Worm (Caenorhabditis elegans) whole organism, young adult: ENCODE data around the gene ctg-2.

Experiments
- B0035.1 ChIP-seq: sonication (generic microtip); optimal IDR thresholded peaks from 2 replicates; lab custom pipeline; 2016; ENCODE audit warnings: missing genetic modification characterization, mild to moderate bottlenecking, missing compliant biosample characterization, missing genotype, missing genetic modification reagents
- B0336.3 ChIP-seq: fragments of 200-800 bp; sonication (Bioruptor generic); IDR thresholded peaks from 2 replicates; pipeline ENCODE4 v1.3.6; 2022; ENCODE audit warnings: missing genetic modification characterization, missing compliant biosample characterization
- C17E4.6 ChIP-seq: fragments of 200-800 bp; sonication (Bioruptor generic); IDR thresholded peaks from 2 replicates; pipeline ENCODE4 v1.3.6; 2022; ENCODE audit warnings: missing genetic modification reagents, missing genetic modification characterization, missing compliant biosample characterization
- F10E7.11 ChIP-seq: sonication (generic microtip); optimal IDR thresholded peaks from 2 replicates; lab custom pipeline; 2017; ENCODE audit warnings: mild to moderate bottlenecking, missing genetic modification characterization, moderate library complexity, missing compliant biosample characterization
- F39B2.1 ChIP-seq: fragments of 200-800 bp; sonication (Bioruptor generic); IDR thresholded peaks from 2 replicates; pipeline ENCODE4 v1.3.6; 2022; ENCODE audit warnings: missing genetic modification reagents, missing genetic modification characterization, missing compliant biosample characterization
- F49E8.2 ChIP-seq: sonication (generic microtip); optimal IDR thresholded peaks from 3 replicates; lab custom pipeline; 2017; ENCODE audit warnings: missing genetic modification characterization, mild to moderate bottlenecking, missing compliant biosample characterization, antibody characterized with exemption, moderate library complexity; ENCODE audit not compliant: insufficient read depth
- F57C9.4 ChIP-seq: sonication (generic microtip); optimal IDR thresholded peaks from 2 replicates; lab custom pipeline; 2017; ENCODE audit warnings: mild to moderate bottlenecking, missing genetic modification characterization, missing compliant biosample characterization
- T07F8.4 ChIP-seq: sonication (generic microtip); optimal IDR thresholded peaks from 2 replicates; lab custom pipeline; 2016; ENCODE audit warnings: mild to moderate bottlenecking, missing genetic modification characterization, moderate library complexity, missing compliant biosample characterization
- T26A5.8 ChIP-seq: sonication (generic microtip); optimal IDR thresholded peaks from 2 replicates; lab custom pipeline; 2016; ENCODE audit warnings: missing genetic modification characterization, missing compliant biosample characterization
- Y53G8AR.9 ChIP-seq: fragments of 200-800 bp; sonication (Bioruptor generic); conservative IDR thresholded peaks from 2 replicates; pipeline ENCODE4 v1.3.6; 2022; ENCODE audit warnings: missing genetic modification reagents, missing genetic modification characterization, missing compliant biosample characterization
- Y56A3A.18 ChIP-seq: fragments of 200-800 bp; sonication (Bioruptor generic); IDR thresholded peaks from 2 replicates; pipeline ENCODE4 v1.3.6; 2022; ENCODE audit warnings: missing genetic modification reagents, missing genetic modification characterization, missing compliant biosample characterization
- Y79H2A.3 ChIP-seq: fragments of 200-800 bp; sonication (Bioruptor generic); conservative IDR thresholded peaks from 2 replicates; pipeline ENCODE4 v1.3.6; 2022; ENCODE audit warnings: missing genetic modification reagents, missing genetic modification characterization, missing compliant biosample characterization
- attf-3 ChIP-seq: fragments of 200-800 bp; sonication (Bioruptor generic); conservative IDR thresholded peaks from 2 replicates; pipeline ENCODE4 v1.3.6; 2022; ENCODE audit warnings: missing genetic modification reagents, missing genetic modification characterization, missing compliant biosample characterization
- attf-6 ChIP-seq: fragments of 200-800 bp; sonication (Bioruptor generic); IDR thresholded peaks from 2 replicates; pipeline ENCODE4 v1.3.6; 2022; ENCODE audit warnings: missing genetic modification reagents, missing genetic modification characterization, missing compliant biosample characterization
- cebp-1 ChIP-seq, 2 experiments: fragments of 200-800 bp in 1 of 2; sonication (Bioruptor generic) in 1 of 2; sonication (generic microtip) in 1 of 2; IDR thresholded peaks in 1 of 2; optimal IDR thresholded peaks in 1 of 2; 2 replicates each; pipeline versions ENCODE4 v1.3.6 to Lab custom; 2017 to 2022; ENCODE audit warnings: missing compliant biosample characterization in 2 of 2, missing genetic modification characterization in 2 of 2, mild to moderate bottlenecking in 1 of 2, missing genetic modification reagents in 1 of 2, moderate library complexity in 1 of 2
- cebp-2 ChIP-seq: fragments of 200-800 bp; sonication (Bioruptor generic); IDR thresholded peaks from 2 replicates; pipeline ENCODE4 v1.3.6; 2022; ENCODE audit warnings: missing genetic modification characterization, missing compliant biosample characterization
- ceh-100 ChIP-seq: fragments of 200-800 bp; sonication (Bioruptor generic); IDR thresholded peaks from 2 replicates; pipeline ENCODE4 v1.3.6; 2022; ENCODE audit warnings: missing genetic modification reagents, missing genetic modification characterization, missing compliant biosample characterization
- ceh-40 ChIP-seq: fragments of 200-800 bp; sonication (Bioruptor generic); IDR thresholded peaks from 2 replicates; pipeline ENCODE4 v1.3.6; 2022; ENCODE audit warnings: missing genetic modification characterization, missing compliant biosample characterization
- ceh-79 ChIP-seq: sonication (generic microtip); optimal IDR thresholded peaks from 2 replicates; lab custom pipeline; 2017; ENCODE audit warnings: mild to moderate bottlenecking, missing genetic modification characterization, missing compliant biosample characterization
- ceh-91 ChIP-seq: fragments of 200-800 bp; sonication (Bioruptor generic); IDR thresholded peaks from 2 replicates; pipeline ENCODE4 v1.3.6; 2022; ENCODE audit warnings: missing genetic modification reagents, missing genetic modification characterization, missing compliant biosample characterization
- chd-7 ChIP-seq: sonication (generic microtip); optimal IDR thresholded peaks from 2 replicates; lab custom pipeline; 2016; ENCODE audit warnings: mild to moderate bottlenecking, missing genetic modification characterization, moderate library complexity, missing compliant biosample characterization
- die-1 ChIP-seq: sonication (generic microtip); optimal IDR thresholded peaks from 2 replicates; lab custom pipeline; 2016; ENCODE audit warnings: missing genotype, mild to moderate bottlenecking, missing genetic modification characterization, missing compliant biosample characterization
- dox-1 ChIP-seq: fragments of 200-800 bp; sonication (Bioruptor generic); IDR thresholded peaks from 2 replicates; pipeline ENCODE4 v1.3.6; 2022; ENCODE audit warnings: missing genetic modification reagents, missing genetic modification characterization, missing compliant biosample characterization
- efl-1 ChIP-seq: fragments of 150-350 bp; optimal IDR thresholded peaks from 2 replicates; lab custom pipeline; 2014; ENCODE audit warnings: missing biosample characterization, missing genetic modification reagents, missing genetic modification characterization
- egrh-3 ChIP-seq: fragments of 200-800 bp; sonication (Bioruptor generic); IDR thresholded peaks from 2 replicates; pipeline ENCODE4 v1.3.6; 2022; ENCODE audit warnings: missing genetic modification reagents, missing genetic modification characterization, missing compliant biosample characterization
- gei-17 ChIP-seq: fragments of 200-800 bp; sonication (Bioruptor generic); optimal IDR thresholded peaks from 2 replicates; lab custom pipeline; 2018; ENCODE audit warnings: mild to moderate bottlenecking, missing genetic modification characterization, missing compliant biosample characterization
- hmg-1.2 ChIP-seq: fragments of 200-800 bp; sonication (Bioruptor generic); IDR thresholded peaks from 2 replicates; pipeline ENCODE4 v1.3.6; 2022; ENCODE audit warnings: missing genetic modification reagents, missing genetic modification characterization, missing compliant biosample characterization
- let-526 ChIP-seq: fragments of 200-800 bp; sonication (Bioruptor generic); IDR thresholded peaks from 2 replicates; pipeline ENCODE4 v1.3.6; 2022; ENCODE audit warnings: missing genetic modification reagents, missing genetic modification characterization, missing compliant biosample characterization
- lin-54 ChIP-seq: fragments of 200-800 bp; sonication (Bioruptor generic); optimal IDR thresholded peaks from 2 replicates; lab custom pipeline; 2018; ENCODE audit warnings: mild to moderate bottlenecking, missing genetic modification characterization, missing compliant biosample characterization
- madf-3 ChIP-seq: fragments of 200-800 bp; sonication (Bioruptor generic); IDR thresholded peaks from 2 replicates; pipeline ENCODE4 v1.3.6; 2022; ENCODE audit warnings: missing genetic modification reagents, missing genetic modification characterization, missing compliant biosample characterization
- madf-8 ChIP-seq: fragments of 200-800 bp; sonication (Bioruptor generic); conservative IDR thresholded peaks from 2 replicates; pipeline ENCODE4 v1.3.6; 2022; ENCODE audit warnings: missing genetic modification reagents, missing genetic modification characterization, missing compliant biosample characterization
- nhr-120 ChIP-seq: fragments of 200-800 bp; sonication (Bioruptor generic); IDR thresholded peaks from 2 replicates; pipeline ENCODE4 v1.3.6; 2022; ENCODE audit warnings: missing genetic modification characterization, missing compliant biosample characterization
- nhr-179 ChIP-seq: sonication (generic microtip); optimal IDR thresholded peaks from 2 replicates; lab custom pipeline; 2016; ENCODE audit warnings: mild to moderate bottlenecking, missing genetic modification characterization, missing compliant biosample characterization
- pbrm-1 ChIP-seq: fragments of 200-800 bp; sonication (Bioruptor generic); IDR thresholded peaks from 2 replicates; pipeline ENCODE4 v1.3.6; 2022; ENCODE audit warnings: missing genetic modification reagents, missing genetic modification characterization, missing compliant biosample characterization
- pha-4 ChIP-seq: fragments of 150-350 bp; sonication (generic microtip); optimal IDR thresholded peaks from 2 replicates; lab custom pipeline; 2014; ENCODE audit warnings: missing biosample characterization, missing genetic modification reagents, missing genetic modification characterization
- repo-1 ChIP-seq: sonication (generic microtip); optimal IDR thresholded peaks from 2 replicates; lab custom pipeline; 2017; ENCODE audit warnings: mild to moderate bottlenecking, missing genetic modification characterization, missing compliant biosample characterization
- rpc-1 ChIP-seq, 2 experiments: fragments of 150-350 bp in 1 of 2; sonication (generic microtip) in 1 of 2; optimal IDR thresholded peaks; 2 replicates each; lab custom pipeline; 2014 to 2018; ENCODE audit warnings: missing biosample characterization in 1 of 2, missing genetic modification characterization in 1 of 2, missing genetic modification reagents in 1 of 2, missing genotype in 1 of 2
- sdz-38 ChIP-seq: sonication (generic microtip); optimal IDR thresholded peaks from 2 replicates; lab custom pipeline; 2016; ENCODE audit warnings: missing genotype, missing genetic modification characterization, missing compliant biosample characterization
- sea-2 ChIP-seq: fragments of 200-800 bp; sonication (Bioruptor generic); IDR thresholded peaks from 2 replicates; pipeline ENCODE4 v1.3.6; 2022; ENCODE audit warnings: missing genetic modification characterization, missing compliant biosample characterization
- snpc-1.3 ChIP-seq: sonication (generic microtip); optimal IDR thresholded peaks from 2 replicates; lab custom pipeline; 2017; ENCODE audit warnings: missing genetic modification characterization, mild to moderate bottlenecking, missing compliant biosample characterization, antibody characterized with exemption, moderate library complexity, missing genotype, missing genetic modification reagents; ENCODE audit not compliant: insufficient read depth
- snpc-3.4 ChIP-seq: sonication (generic microtip); optimal IDR thresholded peaks from 2 replicates; lab custom pipeline; 2017; ENCODE audit warnings: missing genetic modification characterization, mild to moderate bottlenecking, missing compliant biosample characterization, antibody characterized with exemption, moderate library complexity, missing genotype, missing genetic modification reagents
- snpc-4 ChIP-seq, 5 experiments: fragments of 150-350 bp in 1 of 5; sonication (generic microtip) in 4 of 5; optimal IDR thresholded peaks; 2 replicates each; lab custom pipeline; 2014 to 2018; ENCODE audit warnings: missing genetic modification characterization in 5 of 5, missing biosample characterization in 3 of 5, antibody characterized with exemption in 2 of 5, mild to moderate bottlenecking in 2 of 5, missing compliant biosample characterization in 2 of 5, missing genotype in 2 of 5, moderate library complexity in 2 of 5, missing genetic modification reagents in 1 of 5
- tbp1 ChIP-seq: fragments of 200-800 bp; sonication (Bioruptor generic); optimal IDR thresholded peaks from 2 replicates; lab custom pipeline; 2018; ENCODE audit warnings: mild to moderate bottlenecking, missing genetic modification characterization, missing compliant biosample characterization
- ztf-22 ChIP-seq: fragments of 200-800 bp; sonication (Bioruptor generic); optimal IDR thresholded peaks from 2 replicates; lab custom pipeline; 2018; ENCODE audit warnings: mild to moderate bottlenecking, missing genetic modification characterization, moderate library complexity, missing compliant biosample characterization

Gene ctg-2

ce11 chrII:8559188-8559587, 44.3 kb downstream of the ctg-2 start:
- TF ChIP-seq madf-8 (GFP tag; lab: Robert Waterston, UW) = no peak
- no peak for TF ChIP-seq pbrm-1 (GFP tag; lab: Robert Waterston, UW)
- no peak for TF ChIP-seq Y79H2A.3 (GFP tag; lab: Robert Waterston, UW)
- no peak for TF ChIP-seq cebp-1 (GFP tag; IDR thresholded peaks at IDR 0.05; lab: Robert Waterston, UW)
- TF ChIP-seq cebp-1 (tag; optimal IDR thresholded peaks at IDR 0.05; lab: Kevin White, UChicago) = no peak
- TF ChIP-seq ztf-22 = no peak
- no peak for TF ChIP-seq pha-4 (tag; lab: Kevin White, UChicago)
- TF ChIP-seq ceh-100 (GFP tag; lab: Robert Waterston, UW) = no peak
- TF ChIP-seq snpc-4 (GFP tag; optimal IDR thresholded peaks at IDR 0.05; lab: Kevin White, UChicago) = no peak
- no peak for TF ChIP-seq snpc-4 (tag; optimal IDR thresholded peaks at IDR 0.05; lab: Kevin White, UChicago)
- TF ChIP-seq rpc-1 (optimal IDR thresholded peaks at IDR 0.05; lab: Kevin White, UChicago) = no peak
- no peak for TF ChIP-seq rpc-1 (tag; optimal IDR thresholded peaks at IDR 0.05; lab: Kevin White, UChicago)
- TF ChIP-seq F57C9.4 = no peak
- no peak for TF ChIP-seq cebp-2 (GFP tag; lab: Robert Waterston, UW)
- TF ChIP-seq sdz-38 (tag; lab: Kevin White, UChicago) = no peak
- TF ChIP-seq attf-6 (GFP tag; lab: Robert Waterston, UW) = no peak
- TF ChIP-seq F39B2.1 (GFP tag; lab: Robert Waterston, UW) = no peak
- no peak for TF ChIP-seq F10E7.11 (tag; lab: Kevin White, UChicago)

- TF ChIP-seq ceh-40 (GFP tag; lab: Robert Waterston, UW) (0 out of 2 replicates have a peak, but pooled peaks have one; percentile 64), nhr-120 (GFP tag; lab: Robert Waterston, UW) (peak; percentile 80; the same call in 1 of the 2 replicates), hmg-1.2 (GFP tag; lab: Robert Waterston, UW) (peak; percentile 95), dox-1 (GFP tag; lab: Robert Waterston, UW) (no peak; the same call in none of the 2 replicates), repo-1 (tag; lab: Kevin White, UChicago) (peak; percentile 93), Y56A3A.18 (peak; percentile 77; the same call in 1 of the 2 replicates), C17E4.6 (GFP tag; lab: Robert Waterston, UW) (peak; percentile 93), ceh-79 (tag; lab: Kevin White, UChicago) (no peak), snpc-1.3 (tag; lab: Kevin White, UChicago) (peak; percentile 19), B0336.3 (peak; percentile 97), tbp1 (GFP tag; lab: Kevin White, UChicago) (peak; percentile 78), gei-17 (peak; percentile 82), ceh-100 (GFP tag; lab: Robert Waterston, UW) (peak; percentile 89), let-526 (peak; percentile 96), F39B2.1 (GFP tag; lab: Robert Waterston, UW) (no peak), die-1 (tag; lab: Kevin White, UChicago) (peak; percentile 66), ztf-22 (peak; percentile 95), snpc-3.4 (tag; lab: Kevin White, UChicago) (peak; percentile 18), madf-3 (peak; percentile 97; the same call in 1 of the 2 replicates), F49E8.2 (tag; lab: Kevin White, UChicago) (no peak), lin-54 (peak; percentile 98), pha-4 (tag; lab: Kevin White, UChicago) (peak; percentile 99), T26A5.8 (tag; lab: Kevin White, UChicago) (no peak), F57C9.4 (no peak), egrh-3 (GFP tag; lab: Robert Waterston, UW) (no peak), T07F8.4 (tag; lab: Kevin White, UChicago) (peak; percentile 65), chd-7 (tag; lab: Kevin White, UChicago) (peak; percentile 94), sea-2 (GFP tag; lab: Robert Waterston, UW) (no peak), efl-1 (GFP tag; lab: Kevin White, UChicago) (peak; percentile 56), B0035.1 (peak; percentile 78), ceh-91 (GFP tag; lab: Robert Waterston, UW) (peak; percentile 64), sdz-38 (tag; lab: Kevin White, UChicago) (no peak), nhr-179 (tag; lab: Kevin White, UChicago) (no peak), attf-3 (GFP tag; lab: Robert Waterston, UW) (peak; percentile 85), Y53G8AR.9 (GFP tag; lab: Robert Waterston, UW) (peak; percentile 98)
These were observed 46.4 kb downstream of the ctg-2 start, which contains the start of gene iff-2 for ce11 chrII:8561227-8561626. iff-2 (minus strand) TSS chrII:8561367.
